Worm (Caenorhabditis elegans) whole organism, late embryonic: ENCODE measurements around the gene bath-39.

Experiments used
- K09A11.1 ChIP-seq: sonication (generic microtip); optimal IDR thresholded peaks from 2 replicates; lab custom pipeline; 2017; ENCODE audit warnings: antibody characterized with exemption, mild to moderate bottlenecking, missing genetic modification characterization, missing compliant biosample characterization; ENCODE audit not compliant: insufficient read depth
- Y22D7AL.16 ChIP-seq: sonication (generic microtip); optimal IDR thresholded peaks from 2 replicates; lab custom pipeline; 2016; ENCODE audit warnings: missing genetic modification characterization, missing compliant biosample characterization
- ama-1 ChIP-seq: fragments of 150-350 bp; optimal IDR thresholded peaks from 2 replicates; lab custom pipeline; 2014
- ceh-14 ChIP-seq: sonication (generic microtip); optimal IDR thresholded peaks from 2 replicates; lab custom pipeline; 2016; ENCODE audit warnings: missing genotype, missing genetic modification characterization, missing compliant biosample characterization
- ceh-19 ChIP-seq: fragments of 200-800 bp; sonication (Bioruptor generic); optimal IDR thresholded peaks from 2 replicates; lab custom pipeline; 2018; ENCODE audit warnings: mild to moderate bottlenecking, missing genetic modification characterization, missing compliant biosample characterization
- ceh-22 ChIP-seq: sonication (generic microtip); optimal IDR thresholded peaks from 2 replicates; lab custom pipeline; 2017; ENCODE audit warnings: missing biosample characterization, missing genetic modification characterization
- ceh-34 ChIP-seq: sonication (generic microtip); optimal IDR thresholded peaks from 2 replicates; lab custom pipeline; 2016; ENCODE audit warnings: mild to moderate bottlenecking, missing genetic modification characterization, missing compliant biosample characterization
- ceh-45 ChIP-seq: fragments of 200-800 bp; sonication (Bioruptor generic); IDR thresholded peaks from 2 replicates; pipeline ENCODE4 v1.3.6; 2022; ENCODE audit warnings: missing genetic modification reagents, missing genetic modification characterization, missing compliant biosample characterization
- ceh-48 ChIP-seq: sonication (generic microtip); optimal IDR thresholded peaks from 2 replicates; lab custom pipeline; 2016; ENCODE audit warnings: missing genetic modification characterization, inconsistent platforms, missing compliant biosample characterization
- ceh-9 ChIP-seq: sonication (generic microtip); optimal IDR thresholded peaks from 2 replicates; lab custom pipeline; 2016; ENCODE audit warnings: mild to moderate bottlenecking, missing genetic modification characterization, inconsistent platforms, missing compliant biosample characterization
- elt-4 ChIP-seq: sonication (generic microtip); optimal IDR thresholded peaks from 2 replicates; lab custom pipeline; 2016; ENCODE audit warnings: missing genetic modification characterization, missing compliant biosample characterization
- ets-4 ChIP-seq: sonication (generic microtip); optimal IDR thresholded peaks from 2 replicates; lab custom pipeline; 2016; ENCODE audit warnings: missing genetic modification characterization, missing compliant biosample characterization
- fax-1 ChIP-seq: sonication (generic microtip); optimal IDR thresholded peaks from 2 replicates; lab custom pipeline; 2016; ENCODE audit warnings: missing genotype, missing genetic modification characterization, missing compliant biosample characterization
- fkh-10 ChIP-seq: fragments of 150-350 bp; optimal IDR thresholded peaks from 2 replicates; lab custom pipeline; 2014; ENCODE audit warnings: missing biosample characterization, missing genetic modification reagents, missing genetic modification characterization
- fkh-6 ChIP-seq: sonication (generic microtip); optimal IDR thresholded peaks from 2 replicates; lab custom pipeline; 2016; ENCODE audit warnings: missing genetic modification characterization, missing compliant biosample characterization
- hlh-15 ChIP-seq: sonication (generic microtip); optimal IDR thresholded peaks from 2 replicates; lab custom pipeline; 2016; ENCODE audit warnings: missing genetic modification characterization, missing compliant biosample characterization
- hlh-30 ChIP-seq: sonication (generic microtip); optimal IDR thresholded peaks from 2 replicates; lab custom pipeline; 2017; ENCODE audit warnings: antibody characterized with exemption, missing genetic modification characterization, missing compliant biosample characterization; ENCODE audit not compliant: insufficient read depth
- lim-6 ChIP-seq: sonication (generic microtip); optimal IDR thresholded peaks from 2 replicates; lab custom pipeline; 2016; ENCODE audit warnings: missing genetic modification characterization, missing compliant biosample characterization
- lin-11 ChIP-seq: fragments of 200-800 bp; sonication (Bioruptor generic); optimal IDR thresholded peaks from 2 replicates; lab custom pipeline; 2018; ENCODE audit warnings: mild to moderate bottlenecking, missing genetic modification characterization, missing compliant biosample characterization
- mec-3 ChIP-seq: sonication (generic microtip); optimal IDR thresholded peaks from 2 replicates; lab custom pipeline; 2016; ENCODE audit warnings: borderline replicate concordance, missing genetic modification characterization, missing compliant biosample characterization
- nhr-11 ChIP-seq: fragments of 150-350 bp; optimal IDR thresholded peaks from 2 replicates; lab custom pipeline; 2014; ENCODE audit warnings: missing biosample characterization, missing genetic modification characterization
- npax-4 ChIP-seq: sonication (generic microtip); optimal IDR thresholded peaks from 2 replicates; lab custom pipeline; 2016; ENCODE audit warnings: missing genetic modification characterization, missing compliant biosample characterization
- pag-3 ChIP-seq: sonication (generic microtip); optimal IDR thresholded peaks from 2 replicates; lab custom pipeline; 2016; ENCODE audit warnings: missing compliant biosample characterization, missing genetic modification characterization, borderline replicate concordance
- pat-9 ChIP-seq: fragments of 200-800 bp; sonication (Bioruptor generic); optimal IDR thresholded peaks from 2 replicates; lab custom pipeline; 2018; ENCODE audit warnings: mild to moderate bottlenecking, missing genetic modification characterization, moderate library complexity, missing compliant biosample characterization
- pax-1 ChIP-seq: fragments of 150-350 bp; optimal IDR thresholded peaks from 2 replicates; lab custom pipeline; 2014; ENCODE audit warnings: missing biosample characterization, missing genetic modification characterization
- pros-1 ChIP-seq: fragments of 150-350 bp; optimal IDR thresholded peaks from 2 replicates; lab custom pipeline; 2014; ENCODE audit warnings: missing biosample characterization, missing genetic modification reagents, missing genetic modification characterization
- ref-2 ChIP-seq: sonication (generic microtip); optimal IDR thresholded peaks from 2 replicates; lab custom pipeline; 2016; ENCODE audit warnings: missing genetic modification characterization, missing compliant biosample characterization
- sox-2 ChIP-seq: fragments of 200-800 bp; sonication (Bioruptor generic); IDR thresholded peaks from 2 replicates; pipeline ENCODE4 v1.3.6; 2022; ENCODE audit warnings: missing genetic modification reagents, missing genetic modification characterization, missing compliant biosample characterization
- sox-4 ChIP-seq: sonication (generic microtip); optimal IDR thresholded peaks from 2 replicates; lab custom pipeline; 2017; ENCODE audit warnings: mild to moderate bottlenecking, missing genetic modification characterization, inconsistent platforms, missing compliant biosample characterization
- ttx-3 ChIP-seq: sonication (generic microtip); optimal IDR thresholded peaks from 2 replicates; lab custom pipeline; 2016; ENCODE audit warnings: missing genetic modification reagents, missing genetic modification characterization, missing compliant biosample characterization
- unc-3 ChIP-seq, 2 experiments: fragments of 200-800 bp in 1 of 2; sonication (Bioruptor generic) in 1 of 2; sonication (generic microtip) in 1 of 2; conservative IDR thresholded peaks in 1 of 2; optimal IDR thresholded peaks in 1 of 2; 2 replicates each; pipeline versions ENCODE4 v1.3.6 to Lab custom; 2016 to 2022; ENCODE audit warnings: missing compliant biosample characterization in 2 of 2, missing genetic modification characterization in 2 of 2, missing genetic modification reagents in 1 of 2
- unc-42 ChIP-seq: sonication (generic microtip); optimal IDR thresholded peaks from 2 replicates; lab custom pipeline; 2016; ENCODE audit warnings: missing genotype, missing genetic modification characterization, missing compliant biosample characterization
- unc-55 ChIP-seq: sonication (generic microtip); optimal IDR thresholded peaks from 2 replicates; lab custom pipeline; 2017; ENCODE audit warnings: missing biosample characterization, missing genetic modification reagents, missing genetic modification characterization
- unc-86 ChIP-seq: sonication (generic microtip); optimal IDR thresholded peaks from 2 replicates; lab custom pipeline; 2016; ENCODE audit warnings: missing genetic modification characterization, missing compliant biosample characterization
- zip-5 ChIP-seq: sonication (generic microtip); optimal IDR thresholded peaks from 2 replicates; lab custom pipeline; 2016; ENCODE audit warnings: missing genetic modification characterization, missing compliant biosample characterization

The bath-39 gene

DNA sequence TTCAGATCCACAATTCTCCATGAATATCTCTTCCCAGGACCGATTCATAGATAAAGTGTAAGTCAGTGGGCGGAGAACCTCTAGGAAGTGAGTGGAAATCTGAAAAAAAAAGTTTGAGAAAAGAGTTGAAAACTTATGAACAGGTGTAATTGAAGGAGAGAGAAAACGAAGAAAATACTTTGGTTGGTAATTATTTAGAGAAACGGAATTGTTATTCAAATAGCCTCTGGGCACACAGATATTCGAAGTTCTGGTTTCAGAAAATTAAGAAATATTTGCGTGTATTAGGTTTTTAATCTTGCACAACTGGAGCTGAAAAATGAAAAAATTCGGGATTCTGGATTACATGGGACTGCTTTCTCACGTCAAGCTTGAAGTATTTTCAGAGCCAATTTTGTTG is 20.5 kb downstream of the bath-39 start, which contains the start of gene T10G3.2:
Gene T10G3.2 (minus strand): TSS at position 101 of the 400 bp plus-strand sequence.
- no peak for TF ChIP-seq fkh-6 (tag; lab: Kevin White, UChicago)
- TF ChIP-seq ceh-45: no peak
- TF ChIP-seq fkh-10 (GFP tag; lab: Kevin White, UChicago): no peak

DNA sequence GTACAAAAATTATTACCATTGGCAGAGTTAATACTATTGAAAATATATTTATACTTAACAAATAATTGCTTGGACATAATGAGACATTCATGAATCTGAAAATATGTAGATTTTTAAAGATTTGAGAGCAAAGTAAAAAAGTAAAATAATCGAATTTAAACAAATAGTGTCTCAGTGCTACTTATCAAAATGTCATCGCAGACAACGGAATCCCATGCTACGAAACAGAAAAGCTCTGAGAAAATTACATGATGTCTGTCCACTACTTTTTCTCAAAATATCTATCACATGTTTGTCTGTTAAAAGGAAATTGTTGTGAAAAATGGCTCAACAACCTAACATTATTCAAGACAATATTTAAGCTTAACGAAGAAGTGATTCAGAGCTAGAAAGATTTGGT is 25.1 kb downstream of the bath-39 start, which contains the start of gene T10G3.4:
Gene T10G3.4 (minus strand): TSS at position 101 of the 400 bp plus-strand sequence.
- TF ChIP-seq lin-11: no peak
- no peak for TF ChIP-seq ceh-48
- TF ChIP-seq ttx-3: no peak
- no peak for TF ChIP-seq hlh-30 (tag; lab: Kevin White, UChicago)
- TF ChIP-seq Y22D7AL.16 (tag; lab: Kevin White, UChicago): no peak
- TF ChIP-seq ceh-19 (GFP tag; lab: Kevin White, UChicago): no peak
- TF ChIP-seq ceh-34 (tag; lab: Kevin White, UChicago): no peak
- TF ChIP-seq pag-3 (tag; lab: Kevin White, UChicago): no peak
- TF ChIP-seq ref-2 (tag; lab: Kevin White, UChicago): no peak
- TF ChIP-seq fax-1 (tag; lab: Kevin White, UChicago): no peak
- TF ChIP-seq ceh-45: no peak
- no peak for TF ChIP-seq ceh-22 (tag; lab: Kevin White, UChicago)
- no peak for TF ChIP-seq pat-9
- TF ChIP-seq unc-86 (tag; lab: Kevin White, UChicago): no peak
- TF ChIP-seq ceh-14 (tag; lab: Kevin White, UChicago): no peak
- no peak for TF ChIP-seq pax-1
- no peak for TF ChIP-seq sox-4 (tag; lab: Kevin White, UChicago)
- no peak for TF ChIP-seq mec-3
- TF ChIP-seq fkh-6 (tag; lab: Kevin White, UChicago): no peak
- no peak for TF ChIP-seq npax-4 (tag; lab: Kevin White, UChicago)

DNA sequence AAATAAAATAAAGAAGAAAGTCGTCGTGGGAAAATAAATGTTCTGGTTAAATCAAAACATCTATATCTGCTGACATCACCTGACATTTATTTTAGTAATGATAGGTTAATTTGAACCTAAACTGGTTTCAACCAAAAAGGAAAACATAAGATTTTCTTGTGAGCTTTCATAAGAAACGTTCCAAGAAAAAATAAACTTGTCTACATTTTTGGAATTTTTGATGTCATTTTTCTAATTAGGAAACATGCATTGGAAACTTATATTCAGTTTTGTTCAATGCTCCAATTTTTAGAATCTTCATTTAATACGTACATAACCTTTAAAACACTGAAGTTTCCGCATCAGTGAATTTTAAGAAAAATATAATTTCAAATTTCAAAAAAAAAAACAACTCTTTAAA is 26.5 kb downstream of the bath-39 start:
- TF ChIP-seq K09A11.1 (tag; lab: Kevin White, UChicago): no peak
- no peak for TF ChIP-seq npax-4 (tag; lab: Kevin White, UChicago)
- no peak for TF ChIP-seq elt-4 (tag; lab: Kevin White, UChicago)
- TF ChIP-seq ceh-9: no peak
- TF ChIP-seq lim-6: no peak
- no peak for TF ChIP-seq zip-5
- no peak for TF ChIP-seq pax-1
- TF ChIP-seq unc-55: no peak

DNA sequence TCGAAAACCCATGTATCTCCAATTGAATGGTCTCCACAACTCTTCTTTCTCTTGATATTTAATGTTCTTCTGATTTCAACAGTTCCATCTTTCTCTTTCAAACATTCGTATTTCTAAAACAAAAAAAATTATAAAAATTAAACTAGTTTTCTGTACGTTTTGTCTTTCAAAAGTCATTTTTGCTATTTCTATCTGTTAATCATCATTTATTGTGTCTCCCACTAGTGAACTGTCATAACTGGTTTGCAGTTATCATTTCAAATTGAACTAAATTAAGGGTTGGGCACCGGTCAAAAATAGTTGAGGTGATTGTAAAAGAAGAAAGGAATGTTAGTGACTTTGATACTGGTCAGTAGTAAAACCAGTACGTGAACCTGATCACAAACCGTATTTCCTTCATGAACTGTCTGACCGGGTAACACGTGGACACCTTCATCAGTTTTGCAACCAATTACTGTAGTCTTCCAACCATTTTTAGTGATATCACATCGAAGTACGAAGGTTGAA is 29.1 kb downstream of the bath-39 start:
- TF ChIP-seq unc-42 (no peak), ama-1 (lab: Kevin White, UChicago) (no peak), hlh-15 (no peak), ceh-22 (tag; lab: Kevin White, UChicago) (no peak), ceh-48 (no peak), unc-3 (GFP tag; conservative IDR thresholded peaks at IDR 0.05; lab: Robert Waterston, UW) (no peak), unc-3 (tag; optimal IDR thresholded peaks at IDR 0.05; lab: Kevin White, UChicago) (no peak), nhr-11 (tag; lab: Kevin White, UChicago) (no peak), ets-4 (no peak), fax-1 (tag; lab: Kevin White, UChicago) (no peak), K09A11.1 (tag; lab: Kevin White, UChicago) (no peak), lim-6 (no peak), sox-2 (GFP tag; lab: Robert Waterston, UW) (no peak), unc-55 (no peak), mec-3 (no peak), pros-1 (tag; lab: Kevin White, UChicago) (no peak), hlh-30 (tag; lab: Kevin White, UChicago) (no peak)
- TF ChIP-seq, all 69 proteins: peak for 0
